Worm (Caenorhabditis elegans): Measurements from ENCODE around the gene nhr-148.

The nhr-148 gene

ce11 chrV:7391933-7392332 is 50.0 kb downstream of the nhr-148 start, which contains the start of gene fbxa-105:
fbxa-105 (minus strand) TSS chrV:7392029.
- no peak for TF ChIP-seq pbrm-1 (GFP tag; IDR thresholded peaks at IDR 0.05)
- no peak for TF ChIP-seq attf-6 (GFP tag; IDR thresholded peaks at IDR 0.05)
- TF ChIP-seq hlh-26 (GFP tag; conservative IDR thresholded peaks at IDR 0.05) = no peak
- TF ChIP-seq ceh-100 (GFP tag; IDR thresholded peaks at IDR 0.05) = no peak
- peak; percentile 34 for TF ChIP-seq nhr-80 (tag; optimal IDR thresholded peaks at IDR 0.05)
- no peak for TF ChIP-seq ztf-6 (GFP tag; IDR thresholded peaks at IDR 0.05)
- TF ChIP-seq ztf-28 (GFP tag; IDR thresholded peaks at IDR 0.05) = no peak

Measured in whole organism, young adult.